Worm (Caenorhabditis elegans): ENCODE results near the gene ptpn-22.

ptpn-22 gene

ce11 chrIV:1758595-1758994 is 18.5 kb upstream of the ptpn-22 start:
- TF ChIP-seq nhr-28 (tag; optimal IDR thresholded peaks at IDR 0.05) = no peak
- no peak for TF ChIP-seq nhr-237 (tag; optimal IDR thresholded peaks at IDR 0.05)
- TF ChIP-seq lin-39 (tag; optimal IDR thresholded peaks at IDR 0.05) = no peak
- TF ChIP-seq eor-1 (tag; optimal IDR thresholded peaks at IDR 0.05) = no peak
- no peak for TF ChIP-seq ceh-82 (tag; optimal IDR thresholded peaks at IDR 0.05)
- TF ChIP-seq pha-4 (tag; optimal IDR thresholded peaks at IDR 0.05) = no peak
- TF ChIP-seq jun-1 (tag; optimal IDR thresholded peaks at IDR 0.05) = no peak
- no peak for TF ChIP-seq nhr-11 (tag; optimal IDR thresholded peaks at IDR 0.05)
- TF ChIP-seq egl-27 (tag; optimal IDR thresholded peaks at IDR 0.05) = no peak

- TF ChIP-seq daf-12 (tag; optimal IDR thresholded peaks at IDR 0.05) = no peak
- TF ChIP-seq ztf-11 (tag; optimal IDR thresholded peaks at IDR 0.05) = no peak
Observed at ce11 chrIV:1753481-1753880, 13.4 kb upstream of the ptpn-22 start, which contains the start of gene Y41D4A.3. Gene Y41D4A.3 (plus strand): TSS chrIV:1753781.

DNA sequence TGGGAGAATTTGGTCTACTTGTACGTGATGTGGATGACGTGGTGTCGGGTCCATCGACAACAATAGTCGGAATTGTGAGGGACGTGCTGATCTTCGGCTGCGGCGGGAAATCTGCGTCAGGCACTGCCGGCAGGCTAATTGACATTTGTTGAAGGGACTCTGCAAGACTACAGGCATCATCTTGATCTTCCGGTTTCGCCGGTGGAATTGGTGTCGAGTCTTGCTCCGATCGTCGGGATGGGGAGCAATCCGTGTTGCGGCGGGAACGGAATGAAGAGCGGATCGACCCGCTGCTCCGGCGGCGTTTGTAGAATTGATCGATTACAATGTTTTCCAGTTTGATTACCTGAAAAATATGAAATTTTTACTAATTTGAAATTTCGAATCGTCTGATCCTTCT is 12.4 kb upstream of the ptpn-22 start:
- TF ChIP-seq nfya-1 (tag; optimal IDR thresholded peaks at IDR 0.05; ENCODE audit: insufficient read depth) (no peak), ceh-82 (tag; optimal IDR thresholded peaks at IDR 0.05) (no peak), nhr-77 (tag; optimal IDR thresholded peaks at IDR 0.05) (no peak), sea-2 (GFP tag; optimal IDR thresholded peaks at IDR 0.05) (no peak), elt-1 (tag; optimal IDR thresholded peaks at IDR 0.05) (no peak), nhr-11 (tag; optimal IDR thresholded peaks at IDR 0.05) (no peak), R02D3.7 (tag; optimal IDR thresholded peaks at IDR 0.05) (no peak), eor-1 (tag; optimal IDR thresholded peaks at IDR 0.05) (no peak), egl-5 (tag; optimal IDR thresholded peaks at IDR 0.05) (no peak), daf-12 (tag; optimal IDR thresholded peaks at IDR 0.05) (no peak), ceh-16 (tag; optimal IDR thresholded peaks at IDR 0.05) (no peak), nhr-237 (tag; optimal IDR thresholded peaks at IDR 0.05) (no peak), elt-2 (tag; optimal IDR thresholded peaks at IDR 0.05) (no peak), nhr-12 (tag; optimal IDR thresholded peaks at IDR 0.05) (no peak), unc-62 (GFP tag; optimal IDR thresholded peaks at IDR 0.05) (no peak), jun-1 (tag; optimal IDR thresholded peaks at IDR 0.05) (no peak), ZK546.5 (tag; optimal IDR thresholded peaks at IDR 0.05) (no peak), pha-4 (tag; optimal IDR thresholded peaks at IDR 0.05) (no peak), ceh-9 (tag; optimal IDR thresholded peaks at IDR 0.05) (no peak)

- TF ChIP-seq hmg-11 (tag; optimal IDR thresholded peaks at IDR 0.05) = peak; percentile 33
- TF ChIP-seq pqm-1 (tag; optimal IDR thresholded peaks at IDR 0.05) = no peak
Observed at ce11 chrIV:1751243-1751642, 11.2 kb upstream of the ptpn-22 start.

- TF ChIP-seq egl-5 (tag; optimal IDR thresholded peaks at IDR 0.05) (peak; percentile 15), fkh-10 (GFP tag; optimal IDR thresholded peaks at IDR 0.05) (peak; percentile 48), nhr-67 (tag; optimal IDR thresholded peaks at IDR 0.05) (no peak), fkh-2 (tag; optimal IDR thresholded peaks at IDR 0.05) (no peak), pha-4 (tag; optimal IDR thresholded peaks at IDR 0.05) (peak; percentile 82), nhr-28 (tag; optimal IDR thresholded peaks at IDR 0.05) (no peak), ceh-16 (tag; optimal IDR thresholded peaks at IDR 0.05) (no peak), zag-1 (tag; optimal IDR thresholded peaks at IDR 0.05) (no peak), aly-2 (tag; optimal IDR thresholded peaks at IDR 0.05) (peak; percentile 52), ceh-28 (tag; optimal IDR thresholded peaks at IDR 0.05) (peak; percentile 46), nhr-25 (tag; optimal IDR thresholded peaks at IDR 0.05) (peak; percentile 56), nfya-1 (tag; optimal IDR thresholded peaks at IDR 0.05; ENCODE audit: insufficient read depth) (peak; percentile 76), R02D3.7 (tag; optimal IDR thresholded peaks at IDR 0.05) (peak; percentile 57), lin-15B (tag; optimal IDR thresholded peaks at IDR 0.05) (peak; percentile 90), skn-1 (tag; optimal IDR thresholded peaks at IDR 0.05) (no peak), fos-1 (tag; optimal IDR thresholded peaks at IDR 0.05) (no peak), ceh-82 (tag; optimal IDR thresholded peaks at IDR 0.05) (peak; percentile 38), unc-39 (tag; optimal IDR thresholded peaks at IDR 0.05) (no peak), ZK546.5 (tag; optimal IDR thresholded peaks at IDR 0.05) (no peak), ama-1 (optimal IDR thresholded peaks at IDR 0.05) (no peak), elt-2 (tag; optimal IDR thresholded peaks at IDR 0.05) (peak; percentile 62), lsy-12 (tag; optimal IDR thresholded peaks at IDR 0.05) (peak; percentile 70), pqm-1 (tag; optimal IDR thresholded peaks at IDR 0.05) (peak; percentile 37), nhr-76 (tag; optimal IDR thresholded peaks at IDR 0.05) (no peak), lin-39 (tag; optimal IDR thresholded peaks at IDR 0.05) (peak; percentile 69), snpc-4 (tag; optimal IDR thresholded peaks at IDR 0.05) (peak; percentile 37), nhr-23 (tag; optimal IDR thresholded peaks at IDR 0.05) (peak; percentile 50), daf-12 (tag; optimal IDR thresholded peaks at IDR 0.05) (no peak), nhr-43 (tag; optimal IDR thresholded peaks at IDR 0.05; ENCODE audit: poor library complexity, severe bottlenecking) (peak; percentile 71), jun-1 (tag; optimal IDR thresholded peaks at IDR 0.05) (peak; percentile 33), hmg-11 (tag; optimal IDR thresholded peaks at IDR 0.05) (peak; percentile 81)
Observed at ce11 chrIV:1745453-1746051, 5.5 kb upstream of the ptpn-22 start, which contains the start of the genes Y41D4A.6 and Y41D4A.4. Gene Y41D4A.6 (minus strand): TSS chrIV:1745503. Gene Y41D4A.4 (plus strand): TSS chrIV:1746001.
